Fruit fly (Drosophila melanogaster) whole organism, embryonic: ENCODE data around the gene att-ORFB.

ENCODE experiments used
- Atf3 ChIP-seq: fragments of 200-800 bp; sonication (Bioruptor generic); optimal IDR thresholded peaks from 3 replicates; lab custom pipeline; 2016; ENCODE audit warnings: missing biosample characterization, missing genetic modification characterization
- Blimp-1 ChIP-seq: fragments of 200-800 bp; sonication (Bioruptor generic); optimal IDR thresholded peaks from 3 replicates; lab custom pipeline; 2018; ENCODE audit warnings: missing biosample characterization, missing genetic modification characterization, mild to moderate bottlenecking, moderate library complexity, missing genetic modification reagents
- CG10543 ChIP-seq: fragments of 200-800 bp; sonication (Bioruptor generic); optimal IDR thresholded peaks from 3 replicates; lab custom pipeline; 2017; ENCODE audit warnings: missing biosample characterization, mild to moderate bottlenecking, missing genetic modification characterization, moderate library complexity
- CG13123 ChIP-seq: fragments of 200-800 bp; sonication (Bioruptor generic); optimal IDR thresholded peaks from 2 replicates; lab custom pipeline; 2016; ENCODE audit warnings: missing biosample characterization, missing genetic modification characterization
- CG13424 ChIP-seq: fragments of 200-800 bp; sonication (Bioruptor generic); optimal IDR thresholded peaks from 2 replicates; lab custom pipeline; 2019; ENCODE audit warnings: missing biosample characterization, mild to moderate bottlenecking, missing genetic modification characterization, moderate library complexity
- CG18619 ChIP-seq: fragments of 200-800 bp; sonication (Bioruptor generic); optimal IDR thresholded peaks from 3 replicates; lab custom pipeline; 2017; ENCODE audit warnings: missing biosample characterization, mild to moderate bottlenecking, missing genetic modification characterization
- CG31365 ChIP-seq: fragments of 200-800 bp; sonication (Bioruptor generic); optimal IDR thresholded peaks from 2 replicates; lab custom pipeline; 2018; ENCODE audit warnings: missing biosample characterization, mild to moderate bottlenecking, missing genetic modification characterization
- CG3163 ChIP-seq: fragments of 200-800 bp; sonication (Bioruptor generic); optimal IDR thresholded peaks from 3 replicates; lab custom pipeline; 2016; ENCODE audit warnings: missing biosample characterization, missing genetic modification characterization
- CG32772 ChIP-seq: fragments of 200-800 bp; sonication (Bioruptor generic); IDR thresholded peaks from 2 replicates; pipeline ENCODE4 v1.3.6; 2022; ENCODE audit warnings: missing biosample characterization, missing genetic modification characterization
- CG4282 ChIP-seq: fragments of 200-800 bp; sonication (Bioruptor generic); optimal IDR thresholded peaks from 2 replicates; lab custom pipeline; 2016; ENCODE audit warnings: missing biosample characterization, missing genetic modification characterization
- CG4424 ChIP-seq: fragments of 200-800 bp; sonication (Bioruptor generic); optimal IDR thresholded peaks from 3 replicates; lab custom pipeline; 2016; ENCODE audit warnings: missing biosample characterization, missing genetic modification characterization
- CG6272 ChIP-seq: fragments of 200-800 bp; sonication (Bioruptor generic); IDR thresholded peaks from 2 replicates; pipeline ENCODE4 v1.3.6; 2022; ENCODE audit warnings: missing biosample characterization, missing genetic modification characterization
- CG8089 ChIP-seq: fragments of 200-800 bp; sonication (Bioruptor generic); optimal IDR thresholded peaks from 3 replicates; lab custom pipeline; 2016; ENCODE audit warnings: missing biosample characterization, missing genetic modification characterization
- CG8388 ChIP-seq: fragments of 200-800 bp; sonication (Bioruptor generic); optimal IDR thresholded peaks from 2 replicates; lab custom pipeline; 2019; ENCODE audit warnings: missing biosample characterization, mild to moderate bottlenecking, missing genetic modification characterization, moderate library complexity
- CG8924 ChIP-seq: fragments of 200-800 bp; optimal IDR thresholded peaks from 3 replicates; lab custom pipeline; 2019; ENCODE audit warnings: missing biosample characterization, mild to moderate bottlenecking, missing genetic modification characterization, moderate library complexity
- Camta ChIP-seq: fragments of 200-800 bp; sonication (Bioruptor generic); optimal IDR thresholded peaks from 2 replicates; lab custom pipeline; 2016; ENCODE audit warnings: missing biosample characterization, missing genetic modification characterization
- Chrac-16 ChIP-seq: fragments of 200-800 bp; sonication (Bioruptor generic); optimal IDR thresholded peaks from 3 replicates; lab custom pipeline; 2016; ENCODE audit warnings: missing biosample characterization, missing genetic modification characterization
- CoRest ChIP-seq: fragments of 200-800 bp; sonication (Bioruptor generic); optimal IDR thresholded peaks from 3 replicates; lab custom pipeline; 2018; ENCODE audit warnings: missing biosample characterization, mild to moderate bottlenecking, missing genetic modification characterization, moderate library complexity
- Doc2 ChIP-seq: fragments of 200-800 bp; sonication (Bioruptor generic); IDR thresholded peaks from 2 replicates; pipeline ENCODE4 v1.3.6; 2022; ENCODE audit warnings: missing biosample characterization, missing genetic modification characterization
- Elba2 ChIP-seq: fragments of 200-800 bp; sonication (Bioruptor generic); optimal IDR thresholded peaks from 3 replicates; lab custom pipeline; 2016; ENCODE audit warnings: missing biosample characterization, missing genetic modification characterization
- Gug ChIP-seq: fragments of 200-800 bp; sonication (Bioruptor generic); IDR thresholded peaks from 4 replicates; pipeline ENCODE4 v1.3.6; 2022; ENCODE audit warnings: missing biosample characterization, missing genetic modification characterization
- H2.0 ChIP-seq: fragments of 200-800 bp; sonication (Bioruptor generic); IDR thresholded peaks from 2 replicates; pipeline ENCODE4 v1.3.6; 2022; ENCODE audit warnings: missing biosample characterization, missing genetic modification characterization
- HHEX ChIP-seq: fragments of 200-800 bp; sonication (Bioruptor generic); optimal IDR thresholded peaks from 3 replicates; lab custom pipeline; 2017; ENCODE audit warnings: missing biosample characterization, mild to moderate bottlenecking, missing genetic modification characterization, missing genetic modification reagents
- Hr78 ChIP-seq, 2 experiments: fragments of 200-800 bp in 1 of 2; fragments of >200 bp in 1 of 2; sonication (Bioruptor generic) in 1 of 2; optimal IDR thresholded peaks; 2 replicates each; lab custom pipeline; 2017 to 2019; ENCODE audit warnings: missing biosample characterization in 2 of 2, missing genetic modification characterization in 2 of 2, mild to moderate bottlenecking in 1 of 2, moderate library complexity in 1 of 2
- Jarid2 ChIP-seq: fragments of 200-800 bp; sonication (Bioruptor generic); optimal IDR thresholded peaks from 3 replicates; lab custom pipeline; 2017; ENCODE audit warnings: mild to moderate bottlenecking, missing biosample characterization, missing genetic modification reagents, missing genetic modification characterization
- Mad ChIP-seq: fragments of 200-800 bp; sonication (Bioruptor generic); optimal IDR thresholded peaks from 2 replicates; lab custom pipeline; 2016; ENCODE audit warnings: missing biosample characterization, missing genetic modification characterization
- Med ChIP-seq: fragments of 200-800 bp; sonication (Bioruptor generic); peaks from one replicate; lab custom pipeline; 2016; ENCODE audit warnings: missing biosample characterization, missing genetic modification characterization, mild to moderate bottlenecking, inconsistent platforms, moderate library complexity
- NFAT ChIP-seq: fragments of 200-800 bp; sonication (Bioruptor generic); IDR thresholded peaks from 2 replicates; pipeline ENCODE4 v1.3.6; 2022; ENCODE audit warnings: missing biosample characterization, missing genetic modification characterization
- Optix ChIP-seq: fragments of 200-800 bp; sonication (Bioruptor generic); IDR thresholded peaks from 3 replicates; pipeline ENCODE4 v1.3.6; 2022; ENCODE audit warnings: missing biosample characterization, missing genetic modification characterization
- ato ChIP-seq: fragments of 200-800 bp; sonication (Bioruptor generic); IDR thresholded peaks from 2 replicates; pipeline ENCODE4 v1.3.6; 2022; ENCODE audit warnings: missing biosample characterization, missing genetic modification characterization; ENCODE audit not compliant: partially characterized antibody
- bigmax ChIP-seq: fragments of 200-800 bp; sonication (Bioruptor generic); optimal IDR thresholded peaks from 2 replicates; lab custom pipeline; 2018; ENCODE audit warnings: missing biosample characterization, mild to moderate bottlenecking, missing genetic modification characterization
- chn ChIP-seq: fragments of 200-800 bp; sonication (Bioruptor generic); optimal IDR thresholded peaks from 2 replicates; lab custom pipeline; 2016; ENCODE audit warnings: missing biosample characterization, missing genetic modification characterization
- corto ChIP-seq: fragments of 200-800 bp; sonication (Bioruptor generic); optimal IDR thresholded peaks from 2 replicates; lab custom pipeline; 2016; ENCODE audit warnings: missing biosample characterization, mild to moderate bottlenecking, missing genetic modification characterization, moderate library complexity
- crc ChIP-seq: fragments of 200-800 bp; sonication (Bioruptor generic); optimal IDR thresholded peaks from 2 replicates; lab custom pipeline; 2016; ENCODE audit warnings: missing biosample characterization, missing genetic modification characterization
- crol ChIP-seq: fragments of 200-800 bp; sonication (Bioruptor generic); IDR thresholded peaks from 2 replicates; pipeline ENCODE4 v1.3.6; 2022; ENCODE audit warnings: missing biosample characterization, missing genetic modification characterization
- ftz-f1 ChIP-seq: fragments of 200-800 bp; sonication (Bioruptor generic); optimal IDR thresholded peaks from 2 replicates; lab custom pipeline; 2016; ENCODE audit warnings: missing biosample characterization, missing genetic modification characterization
- gfzf ChIP-seq: fragments of 200-800 bp; sonication (Bioruptor generic); optimal IDR thresholded peaks from 2 replicates; lab custom pipeline; 2016; ENCODE audit warnings: missing biosample characterization, mild to moderate bottlenecking, missing genetic modification characterization, moderate library complexity
- gsb-n ChIP-seq: fragments of 200-800 bp; sonication (Bioruptor generic); optimal IDR thresholded peaks from 3 replicates; lab custom pipeline; 2018; ENCODE audit warnings: missing biosample characterization, mild to moderate bottlenecking, missing genetic modification characterization
- ind ChIP-seq: fragments of 200-800 bp; sonication (Bioruptor generic); optimal IDR thresholded peaks from 3 replicates; lab custom pipeline; 2016; ENCODE audit warnings: missing biosample characterization, missing genetic modification characterization
- kah ChIP-seq: fragments of 200-800 bp; sonication (Bioruptor generic); optimal IDR thresholded peaks from 2 replicates; lab custom pipeline; 2018; ENCODE audit warnings: missing biosample characterization, mild to moderate bottlenecking, missing genetic modification characterization
- klu ChIP-seq: fragments of 200-800 bp; sonication (Bioruptor generic); IDR thresholded peaks from 2 replicates; pipeline ENCODE4 v1.3.6; 2022; ENCODE audit warnings: missing biosample characterization, missing genetic modification characterization
- luna ChIP-seq: fragments of 200-800 bp; sonication (Bioruptor generic); optimal IDR thresholded peaks from 2 replicates; lab custom pipeline; 2016; ENCODE audit warnings: missing biosample characterization, missing genetic modification characterization
- mirr ChIP-seq: fragments of 200-800 bp; sonication (Bioruptor generic); optimal IDR thresholded peaks from 3 replicates; lab custom pipeline; 2018; ENCODE audit warnings: missing biosample characterization, mild to moderate bottlenecking, missing genetic modification characterization
- odd ChIP-seq: fragments of 200-800 bp; sonication (Bioruptor generic); optimal IDR thresholded peaks from 2 replicates; lab custom pipeline; 2017; ENCODE audit warnings: missing biosample characterization, mild to moderate bottlenecking, missing genetic modification characterization
- pzg ChIP-seq: fragments of 200-800 bp; sonication (Bioruptor generic); optimal IDR thresholded peaks from 3 replicates; lab custom pipeline; 2018; ENCODE audit warnings: missing biosample characterization, mild to moderate bottlenecking, missing genetic modification characterization, moderate library complexity
- schlank ChIP-seq: fragments of 200-800 bp; sonication (Bioruptor generic); optimal IDR thresholded peaks from 2 replicates; lab custom pipeline; 2018; ENCODE audit warnings: missing biosample characterization, mild to moderate bottlenecking, missing genetic modification characterization
- slbo ChIP-seq: fragments of 200-800 bp; sonication (Bioruptor generic); IDR thresholded peaks from 2 replicates; pipeline ENCODE4 v1.3.6; 2022; ENCODE audit warnings: missing biosample characterization, missing genetic modification characterization
- tll ChIP-seq, 2 experiments: fragments of 200-800 bp in 1 of 2; fragments of >200 bp in 1 of 2; sonication (Bioruptor generic) in 1 of 2; optimal IDR thresholded peaks; 2 replicates each; lab custom pipeline; 2017 to 2019; ENCODE audit warnings: missing biosample characterization in 2 of 2, missing genetic modification characterization in 2 of 2, mild to moderate bottlenecking in 1 of 2, moderate library complexity in 1 of 2
- twi ChIP-seq: fragments of 200-800 bp; optimal IDR thresholded peaks from 2 replicates; lab custom pipeline; 2019; ENCODE audit warnings: missing biosample characterization, mild to moderate bottlenecking, missing genetic modification characterization, moderate library complexity

att-ORFB gene

dm6 chr3R:20563830-20564421 is 9.7 kb upstream of the att-ORFB start, which contains the start of gene CG10877 (continued):
- TF ChIP-seq Hr78 (GFP tag; optimal IDR thresholded peaks at IDR 0.05; lab: Kevin White, UChicago) (peak in 1 of 2 experiments; percentile 36), CG3163 (GFP tag; lab: Kevin White, UChicago) (peak; percentile 92), CG13424 (tag; lab: Kevin White, UChicago) (no peak), mirr (GFP tag; lab: Kevin White, UChicago) (no peak), CG10543 (GFP tag; lab: Kevin White, UChicago) (peak; percentile 43), Jarid2 (GFP tag; lab: Kevin White, UChicago) (peak; percentile 51), ato (no peak), Gug (no peak), odd (GFP tag; lab: Kevin White, UChicago) (peak; percentile 22), CG4282 (no peak), slbo (GFP tag; lab: Robert Waterston, UW) (no peak), CG6272 (GFP tag; lab: Robert Waterston, UW) (no peak), Mad (GFP tag; lab: Kevin White, UChicago) (no peak), NFAT (GFP tag; lab: Robert Waterston, UW) (peak; percentile 33; the same call in 1 of the 2 replicates)

- TF ChIP-seq Elba2 (GFP tag; lab: Kevin White, UChicago) (no peak), pzg (GFP tag; lab: Kevin White, UChicago) (peak; percentile 21), gfzf (GFP tag; lab: Kevin White, UChicago) (peak; percentile 19), twi (tag; lab: Kevin White, UChicago) (no peak), corto (GFP tag; lab: Kevin White, UChicago) (no peak), schlank (tag; lab: Kevin White, UChicago) (no peak), Optix (GFP tag; lab: Robert Waterston, UW) (no peak), CG8388 (no peak), CG13123 (GFP tag; lab: Kevin White, UChicago) (no peak), CG8089 (GFP tag; lab: Kevin White, UChicago) (no peak), Med (peak; percentile 4), CG18619 (GFP tag; lab: Kevin White, UChicago) (no peak), CG31365 (tag; lab: Kevin White, UChicago) (no peak), Atf3 (no peak), CG8924 (tag; lab: Kevin White, UChicago) (no peak), HHEX (GFP tag; lab: Kevin White, UChicago) (no peak), CoRest (peak; percentile 13), Camta (no peak), crol (GFP tag; lab: Robert Waterston, UW) (peak; percentile 35; the same call in 1 of the 2 replicates), CG4424 (no peak), Blimp-1 (GFP tag; lab: Kevin White, UChicago) (no peak), klu (GFP tag; lab: Robert Waterston, UW) (no peak), crc (no peak), tll (GFP tag; optimal IDR thresholded peaks at IDR 0.05; lab: Kevin White, UChicago) (no peak), chn (GFP tag; lab: Kevin White, UChicago) (no peak), ftz-f1 (no peak), bigmax (GFP tag; lab: Kevin White, UChicago) (no peak), Doc2 (GFP tag; lab: Robert Waterston, UW) (no peak), Gug (no peak), gsb-n (tag; lab: Kevin White, UChicago) (no peak), ind (GFP tag; lab: Kevin White, UChicago) (no peak), CG32772 (no peak), kah (GFP tag; lab: Kevin White, UChicago) (no peak), luna (GFP tag; lab: Kevin White, UChicago) (no peak), H2.0 (GFP tag; lab: Robert Waterston, UW) (no peak), Chrac-16 (GFP tag; lab: Kevin White, UChicago) (no peak)
These were observed 6.5 kb upstream of the att-ORFB start, which contains the start of gene CG5191 for dm6 chr3R:20560668-20561226. Gene CG5191 (plus strand): TSS chr3R:20560865.
